Fruit fly (Drosophila melanogaster): ENCODE measurements around the gene COX6AL2.

Gene COX6AL2

dm6 chr3L:18898086-18898470 lies 15.9 kb downstream of the COX6AL2 start, which contains the start of gene CG3902 (continued):
- no peak for TF ChIP-seq CG7372 (GFP tag; IDR thresholded peaks at IDR 0.05)
- no peak for TF ChIP-seq MTF-1 (GFP tag; optimal IDR thresholded peaks at IDR 0.05; ENCODE audit: borderline replicate concordance)
- peak; percentile 67 for TF ChIP-seq CG5953 (GFP tag; IDR thresholded peaks at IDR 0.05)
- TF ChIP-seq wek (GFP tag; optimal IDR thresholded peaks at IDR 0.05), result no peak
- TF ChIP-seq zfh1 (GFP tag; IDR thresholded peaks at IDR 0.05), result 0 out of 3 replicates have a peak, but pooled peaks have one; percentile 26
- 0 out of 3 replicates have a peak, but pooled peaks have one; percentile 56 for TF ChIP-seq mld (GFP tag; IDR thresholded peaks at IDR 0.05; ENCODE audit: partially characterized antibody)
- no peak for TF ChIP-seq CG9437 (GFP tag; optimal IDR thresholded peaks at IDR 0.05)
- TF ChIP-seq Stat92E (GFP tag; optimal IDR thresholded peaks at IDR 0.05), result peak in 1 of 3 experiments; percentile 23
- no peak for TF ChIP-seq CG6175 (GFP tag; IDR thresholded peaks at IDR 0.05)
- peak; percentile 3 for TF ChIP-seq NfI (GFP tag; optimal IDR thresholded peaks at IDR 0.05)
- TF ChIP-seq CG2202 (tag; optimal IDR thresholded peaks at IDR 0.05), result no peak
- TF ChIP-seq grau (tag; optimal IDR thresholded peaks at IDR 0.05), result no peak
- no peak for TF ChIP-seq CG6689 (GFP tag; IDR thresholded peaks at IDR 0.05)
- no peak for TF ChIP-seq CG7357 (GFP tag; IDR thresholded peaks at IDR 0.05)
- no peak for TF ChIP-seq Mes4 (GFP tag; optimal IDR thresholded peaks at IDR 0.05)
- no peak for TF ChIP-seq usp (GFP tag; optimal IDR thresholded peaks at IDR 0.05)
- TF ChIP-seq chinmo (GFP tag; IDR thresholded peaks at IDR 0.05; ENCODE audit: partially characterized antibody), result peak; percentile 89; the same call in 2 of the 4 replicates
- TF ChIP-seq dmrt11E (tag; optimal IDR thresholded peaks at IDR 0.05), result no peak
- no peak for TF ChIP-seq Poxn (GFP tag; IDR thresholded peaks at IDR 0.05)
- TF ChIP-seq CG31224 (GFP tag; IDR thresholded peaks at IDR 0.05), result 0 out of 2 replicates have a peak, but pooled peaks have one; percentile 10
- TF ChIP-seq pb (GFP tag; optimal IDR thresholded peaks at IDR 0.05), result no peak
- no peak for TF ChIP-seq hb (GFP tag; IDR thresholded peaks at IDR 0.05; ENCODE audit: partially characterized antibody)
- no peak for TF ChIP-seq Lpt (GFP tag; optimal IDR thresholded peaks at IDR 0.05)
- no peak for TF ChIP-seq pfk (GFP tag; optimal IDR thresholded peaks at IDR 0.05)
- no peak for TF ChIP-seq Trl (optimal IDR thresholded peaks at IDR 0.05)
- TF ChIP-seq Trl (GFP tag; optimal IDR thresholded peaks at IDR 0.05), result no peak
- no peak for TF ChIP-seq corto (GFP tag; optimal IDR thresholded peaks at IDR 0.05)
- no peak for TF ChIP-seq Vsx1 (GFP tag; optimal IDR thresholded peaks at IDR 0.05)
- no peak for TF ChIP-seq Ravus (GFP tag; IDR thresholded peaks at IDR 0.05)
- TF ChIP-seq Asciz (GFP tag; optimal IDR thresholded peaks at IDR 0.05), result no peak
- no peak for TF ChIP-seq CG4820 (GFP tag; optimal IDR thresholded peaks at IDR 0.05)
- TF ChIP-seq emc (GFP tag; optimal IDR thresholded peaks at IDR 0.05), result no peak
- no peak for TF ChIP-seq fu2 (GFP tag; optimal IDR thresholded peaks at IDR 0.05)
- no peak for TF ChIP-seq CG8924 (tag; optimal IDR thresholded peaks at IDR 0.05)
- TF ChIP-seq so (GFP tag; IDR thresholded peaks at IDR 0.05), result no peak
- TF ChIP-seq Bdp1 (GFP tag; optimal IDR thresholded peaks at IDR 0.05), result no peak
- no peak for TF ChIP-seq gsb-n (tag; optimal IDR thresholded peaks at IDR 0.05)
- TF ChIP-seq CG13624 (GFP tag; optimal IDR thresholded peaks at IDR 0.05), result peak; percentile 9
- TF ChIP-seq CG7271 (tag; optimal IDR thresholded peaks at IDR 0.05), result no peak
- no peak for TF ChIP-seq Mad (GFP tag; optimal IDR thresholded peaks at IDR 0.05)
- no peak for TF ChIP-seq dm (GFP tag; optimal IDR thresholded peaks at IDR 0.05)
- TF ChIP-seq Myb (GFP tag; optimal IDR thresholded peaks at IDR 0.05), result no peak
- TF ChIP-seq hbn (GFP tag; IDR thresholded peaks at IDR 0.05; ENCODE audit: partially characterized antibody), result no peak
- no peak for TF ChIP-seq psq (GFP tag; optimal IDR thresholded peaks at IDR 0.05)
- peak; percentile 43 for TF ChIP-seq BtbVII (GFP tag; optimal IDR thresholded peaks at IDR 0.05)
- no peak for TF ChIP-seq CG11723 (GFP tag; optimal IDR thresholded peaks at IDR 0.05)
- no peak for TF ChIP-seq CG32772 (GFP tag; IDR thresholded peaks at IDR 0.05)
- TF ChIP-seq Atf-2 (GFP tag; optimal IDR thresholded peaks at IDR 0.05), result no peak
- no peak for TF ChIP-seq CG8765 (GFP tag; IDR thresholded peaks at IDR 0.05)
- TF ChIP-seq ems (GFP tag; optimal IDR thresholded peaks at IDR 0.05), result peak; percentile 34
- peak; percentile 20 for TF ChIP-seq Hmr (GFP tag; optimal IDR thresholded peaks at IDR 0.05)
- no peak for TF ChIP-seq chif (GFP tag; optimal IDR thresholded peaks at IDR 0.05)

Data from whole organism, embryonic.